Worm (Caenorhabditis elegans): ENCODE measurements around the gene prp-3.

- no peak for TF ChIP-seq lin-32 (GFP tag; optimal IDR thresholded peaks at IDR 0.05)
- TF ChIP-seq ces-1 (GFP tag; optimal IDR thresholded peaks at IDR 0.05) = no peak
- no peak for TF ChIP-seq unc-120 (tag; optimal IDR thresholded peaks at IDR 0.05; ENCODE audit: poor library complexity, severe bottlenecking)
- TF ChIP-seq elt-3 (tag; optimal IDR thresholded peaks at IDR 0.05) = no peak
- TF ChIP-seq nhr-28 (tag; optimal IDR thresholded peaks at IDR 0.05) = no peak
- no peak for TF ChIP-seq nhr-237 (tag; optimal IDR thresholded peaks at IDR 0.05)
- no peak for TF ChIP-seq unc-62 (GFP tag; optimal IDR thresholded peaks at IDR 0.05)
- TF ChIP-seq nhr-2 (tag; optimal IDR thresholded peaks at IDR 0.05) = no peak
- TF ChIP-seq lin-13 (tag; optimal IDR thresholded peaks at IDR 0.05) = no peak
- no peak for TF ChIP-seq nhr-12 (tag; optimal IDR thresholded peaks at IDR 0.05)
- no peak for TF ChIP-seq blmp-1 (tag; optimal IDR thresholded peaks at IDR 0.05)
- TF ChIP-seq nhr-76 (tag; optimal IDR thresholded peaks at IDR 0.05) = no peak
Measured at ce11 chrIII:10446730-10447129, 18.9 kb upstream of the prp-3 start, which contains the start of gene H04D03.7.

Data from whole organism, mixed stage, embryonic.